Fruit fly (Drosophila melanogaster) whole organism, wandering third instar larva: ENCODE measurements around the gene raw.

Source experiments
- Abd-B ChIP-seq: fragments of >200 bp; optimal IDR thresholded peaks from 2 replicates; lab custom pipeline; 2017; ENCODE audit warnings: missing biosample characterization, missing genetic modification characterization
- CG32264 ChIP-seq: fragments of 200-800 bp; sonication (Bioruptor generic); optimal IDR thresholded peaks from 2 replicates; lab custom pipeline; 2016; ENCODE audit warnings: missing biosample characterization, missing genetic modification characterization
- CG9705 ChIP-seq: fragments of 200-800 bp; sonication (Bioruptor generic); optimal IDR thresholded peaks from 2 replicates; lab custom pipeline; 2018; ENCODE audit warnings: missing biosample characterization, mild to moderate bottlenecking, missing genetic modification characterization
- CrebA ChIP-seq: fragments of 200-800 bp; sonication (Bioruptor generic); optimal IDR thresholded peaks from 2 replicates; lab custom pipeline; 2016; ENCODE audit warnings: missing biosample characterization, mild to moderate bottlenecking, missing genetic modification characterization, borderline replicate concordance
- Dfd ChIP-seq: fragments of >200 bp; optimal IDR thresholded peaks from 2 replicates; lab custom pipeline; 2017; ENCODE audit warnings: missing biosample characterization, missing genetic modification characterization
- Dif ChIP-seq: fragments of 200-275, 200-300 bp; sonication (Bioruptor generic); optimal IDR thresholded peaks from 2 replicates; lab custom pipeline; 2018; ENCODE audit warnings: missing biosample characterization, missing genetic modification characterization; ENCODE audit not compliant: partially characterized antibody
- HLH106 ChIP-seq: fragments of 200-800 bp; optimal IDR thresholded peaks from 3 replicates; lab custom pipeline; 2019; ENCODE audit warnings: missing biosample characterization, mild to moderate bottlenecking, missing genetic modification characterization, moderate library complexity
- Hnf4 ChIP-seq: fragments of 200-800 bp; sonication (Bioruptor generic); optimal IDR thresholded peaks from 2 replicates; lab custom pipeline; 2016; ENCODE audit warnings: missing biosample characterization, mild to moderate bottlenecking, missing genetic modification characterization
- Hr78 ChIP-seq: fragments of >200 bp; optimal IDR thresholded peaks from 2 replicates; lab custom pipeline; 2017; ENCODE audit warnings: missing biosample characterization, missing genetic modification characterization
- Hr83 ChIP-seq: fragments of 200-300 bp; sonication (Bioruptor generic); optimal IDR thresholded peaks from 2 replicates; lab custom pipeline; 2016; ENCODE audit warnings: missing biosample characterization, mild to moderate bottlenecking, missing genetic modification characterization, moderate library complexity; ENCODE audit not compliant: poor library complexity, severe bottlenecking
- Jra ChIP-seq: sonication (Bioruptor generic); optimal IDR thresholded peaks from 2 replicates; lab custom pipeline; 2016; ENCODE audit warnings: missing biosample characterization, missing genetic modification characterization
- Mio ChIP-seq: sonication (Bioruptor generic); optimal IDR thresholded peaks from 2 replicates; lab custom pipeline; 2016; ENCODE audit warnings: missing biosample characterization, missing genetic modification characterization
- Myc ChIP-seq: fragments of >200 bp; optimal IDR thresholded peaks from 2 replicates; lab custom pipeline; 2017
- N ChIP-seq: fragments of >200 bp; optimal IDR thresholded peaks from 2 replicates; lab custom pipeline; 2018; ENCODE audit warnings: missing biosample characterization, missing external identifiers, missing genetic modification characterization
- OdsH ChIP-seq: fragments of 200-800 bp; sonication (Bioruptor generic); optimal IDR thresholded peaks from 2 replicates; lab custom pipeline; 2016; ENCODE audit warnings: missing biosample characterization, mild to moderate bottlenecking, missing genetic modification characterization
- Rel ChIP-seq, 2 experiments: fragments of 200-800 bp; sonication (Bioruptor generic) in 1 of 2; optimal IDR thresholded peaks; 2 replicates in 1 of 2; 3 replicates in 1 of 2; lab custom pipeline; 2016 to 2019; ENCODE audit warnings: mild to moderate bottlenecking in 2 of 2, missing biosample characterization in 2 of 2, missing genetic modification characterization in 2 of 2, moderate library complexity in 1 of 2
- Sp1 ChIP-seq: fragments of 200-800 bp; sonication (Bioruptor generic); optimal IDR thresholded peaks from 3 replicates; lab custom pipeline; 2019; ENCODE audit warnings: missing biosample characterization, mild to moderate bottlenecking, missing genetic modification characterization, moderate library complexity
- Vsx2 ChIP-seq: fragments of 200-300, 225-300 bp; sonication (Bioruptor generic); optimal IDR thresholded peaks from 2 replicates; lab custom pipeline; 2018; ENCODE audit warnings: missing biosample characterization, missing genetic modification characterization; ENCODE audit not compliant: partially characterized antibody
- br ChIP-seq: fragments of 200-800 bp; sonication (Bioruptor generic); optimal IDR thresholded peaks from 2 replicates; lab custom pipeline; 2016; ENCODE audit warnings: missing biosample characterization, missing genetic modification characterization
- brk ChIP-seq: fragments of 200-800 bp; sonication (Bioruptor generic); optimal IDR thresholded peaks from 2 replicates; lab custom pipeline; 2016; ENCODE audit warnings: missing biosample characterization, mild to moderate bottlenecking, missing genetic modification characterization
- dl ChIP-seq, 2 experiments: fragments of 175-275, 200-275 bp in 1 of 2; fragments of 200-275 bp in 1 of 2; sonication (Bioruptor generic); optimal IDR thresholded peaks; lab custom pipeline; 2018; ENCODE audit warnings: mild to moderate bottlenecking in 2 of 2, missing biosample characterization in 2 of 2, missing genetic modification characterization in 2 of 2, moderate library complexity in 2 of 2; ENCODE audit not compliant: partially characterized antibody in 2 of 2, insufficient read depth in 1 of 2
- dmrt93B ChIP-seq: fragments of 200-800 bp; sonication (Bioruptor generic); optimal IDR thresholded peaks from 2 replicates; lab custom pipeline; 2018; ENCODE audit warnings: missing biosample characterization, mild to moderate bottlenecking, missing genetic modification characterization
- ey ChIP-seq: fragments of 200-800 bp; sonication (Bioruptor generic); optimal IDR thresholded peaks from 2 replicates; lab custom pipeline; 2016; ENCODE audit warnings: missing biosample characterization, missing genetic modification characterization
- foxo ChIP-seq, 2 experiments: fragments of 200-800 bp; sonication (Bioruptor generic); optimal IDR thresholded peaks; 2 replicates in 1 of 2; 3 replicates in 1 of 2; lab custom pipeline; 2016 to 2017; ENCODE audit warnings: missing biosample characterization in 2 of 2, missing genetic modification characterization in 2 of 2
- fru ChIP-seq: fragments of 200-800 bp; sonication (Bioruptor generic); optimal IDR thresholded peaks from 3 replicates; lab custom pipeline; 2016; ENCODE audit warnings: missing biosample characterization, mild to moderate bottlenecking, missing genetic modification characterization
- h ChIP-seq: fragments of 200-800 bp; sonication (Bioruptor generic); optimal IDR thresholded peaks from 3 replicates; lab custom pipeline; 2016; ENCODE audit warnings: missing biosample characterization, mild to moderate bottlenecking, missing genetic modification characterization
- jim ChIP-seq: fragments of 175-275, 200-325 bp; sonication (Bioruptor generic); optimal IDR thresholded peaks from 2 replicates; lab custom pipeline; 2016; ENCODE audit warnings: missing biosample characterization, mild to moderate bottlenecking, missing genetic modification characterization
- lola ChIP-seq: fragments of >200 bp; optimal IDR thresholded peaks from 2 replicates; lab custom pipeline; 2017; ENCODE audit warnings: missing biosample characterization, missing genetic modification characterization
- pan ChIP-seq: fragments of >200 bp; optimal IDR thresholded peaks from 2 replicates; lab custom pipeline; 2017
- psq ChIP-seq: fragments of 200-800 bp; sonication (Bioruptor generic); optimal IDR thresholded peaks from 3 replicates; lab custom pipeline; 2017; ENCODE audit warnings: missing biosample characterization, mild to moderate bottlenecking, missing genetic modification characterization, moderate library complexity
- rgr ChIP-seq: fragments of 200-800 bp; sonication (Bioruptor generic); optimal IDR thresholded peaks from 3 replicates; lab custom pipeline; 2016; ENCODE audit warnings: missing biosample characterization, mild to moderate bottlenecking, missing genetic modification characterization
- sage ChIP-seq: fragments of 200-800 bp; sonication (Bioruptor generic); optimal IDR thresholded peaks from 2 replicates; lab custom pipeline; 2016; ENCODE audit warnings: missing biosample characterization, mild to moderate bottlenecking, missing genetic modification characterization
- sv ChIP-seq: fragments of 200-800 bp; sonication (Bioruptor generic); optimal IDR thresholded peaks from 3 replicates; lab custom pipeline; 2016; ENCODE audit warnings: missing biosample characterization, missing genetic modification characterization
- tai ChIP-seq: sonication (Bioruptor generic); optimal IDR thresholded peaks from 2 replicates; lab custom pipeline; 2016; ENCODE audit warnings: missing biosample characterization, missing genetic modification characterization
- usp ChIP-seq: fragments of >200 bp; optimal IDR thresholded peaks from 2 replicates; lab custom pipeline; 2017; ENCODE audit warnings: missing biosample characterization, missing genetic modification characterization
- woc ChIP-seq: sonication (Bioruptor generic); optimal IDR thresholded peaks from 2 replicates; lab custom pipeline; 2016; ENCODE audit warnings: missing biosample characterization, mild to moderate bottlenecking, missing genetic modification characterization

The raw gene

dm6 chr2L:8743082-8743481 is 2.6 kb upstream of the raw start:
- TF ChIP-seq Hr78 (GFP tag; lab: Kevin White, UChicago) (no peak), Hr83 (GFP tag; lab: Kevin White, UChicago) (no peak), Dfd (GFP tag; lab: Kevin White, UChicago) (no peak), Abd-B (GFP tag; lab: Kevin White, UChicago) (no peak), foxo (GFP tag; optimal IDR thresholded peaks at IDR 0.05; lab: Kevin White, UChicago) (no peak), sv (GFP tag; lab: Kevin White, UChicago) (no peak), HLH106 (tag; lab: Kevin White, UChicago) (no peak), woc (GFP tag; lab: Kevin White, UChicago) (no peak), psq (GFP tag; lab: Kevin White, UChicago) (no peak), lola (no peak), CG9705 (no peak), rgr (no peak), dmrt93B (GFP tag; lab: Kevin White, UChicago) (no peak), tai (GFP tag; lab: Kevin White, UChicago) (no peak)

dm6 chr2L:8740757-8741278 is 358 bp upstream of the raw start:
- TF ChIP-seq OdsH (GFP tag; lab: Kevin White, UChicago): no peak
- TF ChIP-seq woc (GFP tag; lab: Kevin White, UChicago): peak; percentile 24
- TF ChIP-seq Abd-B (GFP tag; lab: Kevin White, UChicago): no peak
- TF ChIP-seq Myc (lab: Kevin White, UChicago): peak; percentile 88
- TF ChIP-seq, all 38 proteins: peak for 2

dm6 chr2L:8738253-8738665 is 2.2 kb downstream of the raw start:
- TF ChIP-seq foxo (GFP tag; optimal IDR thresholded peaks at IDR 0.05; lab: Kevin White, UChicago) (peak in 1 of 2 experiments; percentile 57), Sp1 (GFP tag; lab: Kevin White, UChicago) (peak; percentile 43), Vsx2 (GFP tag; lab: Kevin White, UChicago) (no peak), usp (GFP tag; lab: Kevin White, UChicago) (no peak), fru (GFP tag; lab: Kevin White, UChicago) (peak; percentile 42), HLH106 (tag; lab: Kevin White, UChicago) (peak; percentile 43), psq (GFP tag; lab: Kevin White, UChicago) (peak; percentile 51), br (GFP tag; lab: Kevin White, UChicago) (peak; percentile 60), Mio (GFP tag; lab: Kevin White, UChicago) (no peak), Abd-B (GFP tag; lab: Kevin White, UChicago) (no peak), sv (GFP tag; lab: Kevin White, UChicago) (no peak), Hr83 (GFP tag; lab: Kevin White, UChicago) (no peak), pan (lab: Kevin White, UChicago) (no peak), N (GFP tag; lab: Kevin White, UChicago) (no peak), CrebA (GFP tag; lab: Kevin White, UChicago) (peak; percentile 56), rgr (peak; percentile 62), ey (GFP tag; lab: Kevin White, UChicago) (peak; percentile 53), brk (GFP tag; lab: Kevin White, UChicago) (peak; percentile 14), Dif (GFP tag; lab: Kevin White, UChicago) (no peak), OdsH (GFP tag; lab: Kevin White, UChicago) (peak; percentile 44), h (GFP tag; lab: Kevin White, UChicago) (peak; percentile 64), dmrt93B (GFP tag; lab: Kevin White, UChicago) (peak; percentile 3), Hnf4 (GFP tag; lab: Kevin White, UChicago) (peak; percentile 53)

dm6 chr2L:8736383-8736782 is 4.1 kb downstream of the raw start:
- TF ChIP-seq brk (GFP tag; lab: Kevin White, UChicago) (no peak), Hnf4 (GFP tag; lab: Kevin White, UChicago) (peak; percentile 23)

- no peak for TF ChIP-seq CG32264 (GFP tag; lab: Kevin White, UChicago)
- peak; percentile 94 for TF ChIP-seq Dif (GFP tag; lab: Kevin White, UChicago)
- peak; percentile 85 for TF ChIP-seq Jra (GFP tag; lab: Kevin White, UChicago)
- no peak for TF ChIP-seq sage (GFP tag; lab: Kevin White, UChicago)
- TF ChIP-seq Mio (GFP tag; lab: Kevin White, UChicago): no peak
- TF ChIP-seq jim: no peak
- TF ChIP-seq h (GFP tag; lab: Kevin White, UChicago): peak; percentile 79
- TF ChIP-seq CrebA (GFP tag; lab: Kevin White, UChicago): peak; percentile 22
- TF ChIP-seq Vsx2 (GFP tag; lab: Kevin White, UChicago): peak; percentile 82
- TF ChIP-seq psq (GFP tag; lab: Kevin White, UChicago): peak; percentile 12
- TF ChIP-seq foxo (GFP tag; optimal IDR thresholded peaks at IDR 0.05; lab: Kevin White, UChicago): peak in 1 of 2 experiments; percentile 38
- peak; percentile 74 for TF ChIP-seq rgr
- TF ChIP-seq Abd-B (GFP tag; lab: Kevin White, UChicago): no peak
- peak; percentile 66 for TF ChIP-seq Sp1 (GFP tag; lab: Kevin White, UChicago)
- peak; percentile 85 for TF ChIP-seq Hnf4 (GFP tag; lab: Kevin White, UChicago)
- peak; percentile 67 for TF ChIP-seq br (GFP tag; lab: Kevin White, UChicago)
- TF ChIP-seq fru (GFP tag; lab: Kevin White, UChicago): peak; percentile 62
- no peak for TF ChIP-seq lola
- TF ChIP-seq Hr83 (GFP tag; lab: Kevin White, UChicago): peak; percentile 91
- no peak for TF ChIP-seq CG9705
- peak; percentile 83 to 89 for TF ChIP-seq dl (GFP tag; optimal IDR thresholded peaks at IDR 0.05; lab: Kevin White, UChicago; ENCODE audit: insufficient read depth in 1 of 2, partially characterized antibody in 2 of 2)
- TF ChIP-seq Rel (GFP tag; optimal IDR thresholded peaks at IDR 0.05; lab: Kevin White, UChicago): peak; percentile 66
- TF ChIP-seq Rel (tag; optimal IDR thresholded peaks at IDR 0.05; lab: Kevin White, UChicago): peak; percentile 69
These were observed 4.9 kb downstream of the raw start for dm6 chr2L:8735572-8735996.
